Worm (Caenorhabditis elegans): ENCODE results near the gene scl-18.

DNA sequence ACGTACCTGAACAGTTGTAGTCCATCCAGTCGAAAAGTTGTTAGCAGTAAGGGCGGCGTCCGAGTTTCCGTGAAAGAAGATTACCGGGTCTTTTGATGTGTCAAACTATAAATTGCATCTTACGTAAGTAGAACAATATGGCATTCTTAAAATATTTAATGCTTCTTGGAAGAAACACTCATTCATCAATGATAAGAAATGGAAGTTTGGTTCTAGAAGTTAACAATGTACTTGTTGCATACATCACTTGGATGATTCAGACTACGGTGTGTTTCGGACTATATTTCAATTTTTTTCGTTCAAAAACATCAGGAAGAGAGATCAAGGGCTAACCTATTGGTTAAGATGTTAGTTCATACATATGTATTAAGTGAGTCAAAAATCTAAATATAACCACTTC is 17.9 kb upstream of the scl-18 start:
- TF ChIP-seq ama-1 (optimal IDR thresholded peaks at IDR 0.05) (no peak), ZK546.5 (tag; optimal IDR thresholded peaks at IDR 0.05) (no peak), ztf-4 (tag; optimal IDR thresholded peaks at IDR 0.05) (no peak)

All from whole organism, L3 larva.